Worm (Caenorhabditis elegans) whole organism, late embryonic: ENCODE results near the gene F22E5.22.

ENCODE experiments used
- K02D7.2 ChIP-seq: sonication (generic microtip); optimal IDR thresholded peaks from 2 replicates; lab custom pipeline; 2017; ENCODE audit warnings: mild to moderate bottlenecking, missing genetic modification characterization, missing compliant biosample characterization
- K09A11.1 ChIP-seq: sonication (generic microtip); optimal IDR thresholded peaks from 2 replicates; lab custom pipeline; 2017; ENCODE audit warnings: antibody characterized with exemption, mild to moderate bottlenecking, missing genetic modification characterization, missing compliant biosample characterization; ENCODE audit not compliant: insufficient read depth
- ahr-1 ChIP-seq: sonication (generic microtip); optimal IDR thresholded peaks from 2 replicates; lab custom pipeline; 2016; ENCODE audit warnings: missing genetic modification characterization, missing compliant biosample characterization
- ceh-14 ChIP-seq: sonication (generic microtip); optimal IDR thresholded peaks from 2 replicates; lab custom pipeline; 2016; ENCODE audit warnings: missing genotype, missing genetic modification characterization, missing compliant biosample characterization
- ceh-18 ChIP-seq: sonication (generic microtip); optimal IDR thresholded peaks from 2 replicates; lab custom pipeline; 2016; ENCODE audit warnings: missing genetic modification characterization, missing compliant biosample characterization
- ceh-19 ChIP-seq: fragments of 200-800 bp; sonication (Bioruptor generic); optimal IDR thresholded peaks from 2 replicates; lab custom pipeline; 2018; ENCODE audit warnings: mild to moderate bottlenecking, missing genetic modification characterization, missing compliant biosample characterization
- ceh-2 ChIP-seq: sonication (generic microtip); optimal IDR thresholded peaks from 2 replicates; lab custom pipeline; 2016; ENCODE audit warnings: missing genotype, missing genetic modification characterization, missing compliant biosample characterization
- ceh-22 ChIP-seq: sonication (generic microtip); optimal IDR thresholded peaks from 2 replicates; lab custom pipeline; 2017; ENCODE audit warnings: missing biosample characterization, missing genetic modification characterization
- ceh-24 ChIP-seq: sonication (generic microtip); optimal IDR thresholded peaks from 2 replicates; lab custom pipeline; 2016; ENCODE audit warnings: mild to moderate bottlenecking, missing genetic modification characterization, missing compliant biosample characterization
- ceh-30 ChIP-seq: fragments of 150-350 bp; optimal IDR thresholded peaks from 2 replicates; lab custom pipeline; 2014; ENCODE audit warnings: missing biosample characterization, missing genetic modification characterization
- ceh-31 ChIP-seq: sonication (generic microtip); optimal IDR thresholded peaks from 2 replicates; lab custom pipeline; 2016; ENCODE audit warnings: missing genetic modification characterization, missing compliant biosample characterization
- ceh-34 ChIP-seq: sonication (generic microtip); optimal IDR thresholded peaks from 2 replicates; lab custom pipeline; 2016; ENCODE audit warnings: mild to moderate bottlenecking, missing genetic modification characterization, missing compliant biosample characterization
- ceh-48 ChIP-seq: sonication (generic microtip); optimal IDR thresholded peaks from 2 replicates; lab custom pipeline; 2016; ENCODE audit warnings: missing genetic modification characterization, inconsistent platforms, missing compliant biosample characterization
- ceh-6 ChIP-seq: fragments of 200-800 bp; sonication (Bioruptor generic); optimal IDR thresholded peaks from 2 replicates; lab custom pipeline; 2018; ENCODE audit warnings: mild to moderate bottlenecking, missing genetic modification characterization, missing compliant biosample characterization
- ceh-9 ChIP-seq: sonication (generic microtip); optimal IDR thresholded peaks from 2 replicates; lab custom pipeline; 2016; ENCODE audit warnings: mild to moderate bottlenecking, missing genetic modification characterization, inconsistent platforms, missing compliant biosample characterization
- che-1 ChIP-seq: sonication (generic microtip); optimal IDR thresholded peaks from 2 replicates; lab custom pipeline; 2016; ENCODE audit warnings: mild to moderate bottlenecking, missing genetic modification characterization, missing compliant biosample characterization
- dmd-4 ChIP-seq: sonication (generic microtip); optimal IDR thresholded peaks from 2 replicates; lab custom pipeline; 2016; ENCODE audit warnings: borderline replicate concordance, missing genetic modification characterization, missing compliant biosample characterization
- dve-1 ChIP-seq: sonication (generic microtip); optimal IDR thresholded peaks from 2 replicates; lab custom pipeline; 2017; ENCODE audit warnings: antibody characterized with exemption, mild to moderate bottlenecking, missing genetic modification characterization, missing compliant biosample characterization
- elt-2 ChIP-seq: sonication (generic microtip); optimal IDR thresholded peaks from 2 replicates; lab custom pipeline; 2016; ENCODE audit warnings: missing genetic modification reagents, missing genetic modification characterization, missing compliant biosample characterization
- eyg-1 ChIP-seq: sonication (generic microtip); optimal IDR thresholded peaks from 2 replicates; lab custom pipeline; 2016; ENCODE audit warnings: missing genotype, missing genetic modification characterization, missing compliant biosample characterization
- fkh-10 ChIP-seq: fragments of 150-350 bp; optimal IDR thresholded peaks from 2 replicates; lab custom pipeline; 2014; ENCODE audit warnings: missing biosample characterization, missing genetic modification reagents, missing genetic modification characterization
- gmeb-2 ChIP-seq: sonication (generic microtip); optimal IDR thresholded peaks from 2 replicates; lab custom pipeline; 2016; ENCODE audit warnings: missing genetic modification characterization, inconsistent platforms, missing compliant biosample characterization
- hlh-15 ChIP-seq: sonication (generic microtip); optimal IDR thresholded peaks from 2 replicates; lab custom pipeline; 2016; ENCODE audit warnings: missing genetic modification characterization, missing compliant biosample characterization
- hlh-6 ChIP-seq: sonication (generic microtip); optimal IDR thresholded peaks from 2 replicates; lab custom pipeline; 2016; ENCODE audit warnings: missing genotype, missing genetic modification characterization, missing compliant biosample characterization
- hlh-8 ChIP-seq: sonication (generic microtip); optimal IDR thresholded peaks from 2 replicates; lab custom pipeline; 2016; ENCODE audit warnings: missing genotype, missing genetic modification characterization, missing compliant biosample characterization
- lin-11 ChIP-seq: fragments of 200-800 bp; sonication (Bioruptor generic); optimal IDR thresholded peaks from 2 replicates; lab custom pipeline; 2018; ENCODE audit warnings: mild to moderate bottlenecking, missing genetic modification characterization, missing compliant biosample characterization
- mec-3 ChIP-seq: sonication (generic microtip); optimal IDR thresholded peaks from 2 replicates; lab custom pipeline; 2016; ENCODE audit warnings: borderline replicate concordance, missing genetic modification characterization, missing compliant biosample characterization
- nhr-11 ChIP-seq: fragments of 150-350 bp; optimal IDR thresholded peaks from 2 replicates; lab custom pipeline; 2014; ENCODE audit warnings: missing biosample characterization, missing genetic modification characterization
- nhr-232 ChIP-seq: sonication (generic microtip); optimal IDR thresholded peaks from 2 replicates; lab custom pipeline; 2016; ENCODE audit warnings: missing genetic modification characterization, missing compliant biosample characterization
- npax-4 ChIP-seq: sonication (generic microtip); optimal IDR thresholded peaks from 2 replicates; lab custom pipeline; 2016; ENCODE audit warnings: missing genetic modification characterization, missing compliant biosample characterization
- odd-2 ChIP-seq: sonication (generic microtip); optimal IDR thresholded peaks from 2 replicates; lab custom pipeline; 2017; ENCODE audit warnings: antibody characterized with exemption, mild to moderate bottlenecking, missing genetic modification characterization, missing compliant biosample characterization
- pros-1 ChIP-seq: fragments of 150-350 bp; optimal IDR thresholded peaks from 2 replicates; lab custom pipeline; 2014; ENCODE audit warnings: missing biosample characterization, missing genetic modification reagents, missing genetic modification characterization
- ref-2 ChIP-seq: sonication (generic microtip); optimal IDR thresholded peaks from 2 replicates; lab custom pipeline; 2016; ENCODE audit warnings: missing genetic modification characterization, missing compliant biosample characterization
- tbx-2 ChIP-seq: sonication (generic microtip); optimal IDR thresholded peaks from 2 replicates; lab custom pipeline; 2016; ENCODE audit warnings: missing genetic modification characterization, missing compliant biosample characterization
- unc-3 ChIP-seq, 2 experiments: fragments of 200-800 bp in 1 of 2; sonication (Bioruptor generic) in 1 of 2; sonication (generic microtip) in 1 of 2; conservative IDR thresholded peaks in 1 of 2; optimal IDR thresholded peaks in 1 of 2; 2 replicates each; pipeline versions ENCODE4 v1.3.6 to Lab custom; 2016 to 2022; ENCODE audit warnings: missing compliant biosample characterization in 2 of 2, missing genetic modification characterization in 2 of 2, missing genetic modification reagents in 1 of 2
- unc-42 ChIP-seq: sonication (generic microtip); optimal IDR thresholded peaks from 2 replicates; lab custom pipeline; 2016; ENCODE audit warnings: missing genotype, missing genetic modification characterization, missing compliant biosample characterization
- unc-55 ChIP-seq: sonication (generic microtip); optimal IDR thresholded peaks from 2 replicates; lab custom pipeline; 2017; ENCODE audit warnings: missing biosample characterization, missing genetic modification reagents, missing genetic modification characterization
- unc-86 ChIP-seq: sonication (generic microtip); optimal IDR thresholded peaks from 2 replicates; lab custom pipeline; 2016; ENCODE audit warnings: missing genetic modification characterization, missing compliant biosample characterization
- zip-5 ChIP-seq: sonication (generic microtip); optimal IDR thresholded peaks from 2 replicates; lab custom pipeline; 2016; ENCODE audit warnings: missing genetic modification characterization, missing compliant biosample characterization

Gene F22E5.22

ce11 chrII:2684208-2684607, 18.5 kb downstream of the F22E5.22 start, which contains the start of gene ceh-87:
Gene ceh-87, minus strand, starts transcription at chrII:2684308.
- TF ChIP-seq ceh-22 (tag; lab: Kevin White, UChicago) (no peak), nhr-11 (no peak), odd-2 (tag; lab: Kevin White, UChicago) (no peak), dve-1 (tag; lab: Kevin White, UChicago) (no peak), unc-3 (GFP tag; conservative IDR thresholded peaks at IDR 0.05; lab: Robert Waterston, UW) (no peak), unc-3 (tag; optimal IDR thresholded peaks at IDR 0.05; lab: Kevin White, UChicago) (no peak), lin-11 (tag; lab: Kevin White, UChicago) (no peak), fkh-10 (GFP tag; lab: Kevin White, UChicago) (no peak), K02D7.2 (tag; lab: Kevin White, UChicago) (no peak), gmeb-2 (tag; lab: Kevin White, UChicago) (no peak), ceh-18 (tag; lab: Kevin White, UChicago) (no peak), dmd-4 (no peak), ceh-2 (tag; lab: Kevin White, UChicago) (no peak), ceh-24 (tag; lab: Kevin White, UChicago) (no peak), ceh-31 (tag; lab: Kevin White, UChicago) (no peak), ref-2 (no peak), nhr-232 (tag; lab: Kevin White, UChicago) (no peak), ceh-48 (tag; lab: Kevin White, UChicago) (no peak), che-1 (no peak), ahr-1 (tag; lab: Kevin White, UChicago) (no peak)

- TF ChIP-seq nhr-232 (tag; lab: Kevin White, UChicago) (no peak), ahr-1 (tag; lab: Kevin White, UChicago) (no peak), tbx-2 (tag; lab: Kevin White, UChicago) (no peak), unc-3 (GFP tag; conservative IDR thresholded peaks at IDR 0.05; lab: Robert Waterston, UW) (no peak), unc-3 (tag; optimal IDR thresholded peaks at IDR 0.05; lab: Kevin White, UChicago) (no peak), K09A11.1 (tag; lab: Kevin White, UChicago) (no peak), fkh-10 (GFP tag; lab: Kevin White, UChicago) (no peak), unc-86 (no peak), zip-5 (tag; lab: Kevin White, UChicago) (no peak), ceh-22 (tag; lab: Kevin White, UChicago) (no peak), dmd-4 (no peak), npax-4 (tag; lab: Kevin White, UChicago) (no peak), ceh-6 (GFP tag; lab: Kevin White, UChicago) (no peak), hlh-15 (tag; lab: Kevin White, UChicago) (no peak), unc-42 (tag; lab: Kevin White, UChicago) (no peak), ceh-14 (tag; lab: Kevin White, UChicago) (no peak), dve-1 (tag; lab: Kevin White, UChicago) (no peak)
These were observed 19.1 kb downstream of the F22E5.22 start for ce11 chrII:2684783-2685182.

- TF ChIP-seq eyg-1 (no peak), hlh-8 (peak; percentile 52), nhr-232 (tag; lab: Kevin White, UChicago) (no peak), npax-4 (tag; lab: Kevin White, UChicago) (no peak), pros-1 (tag; lab: Kevin White, UChicago) (no peak), ceh-30 (no peak), dmd-4 (no peak), ceh-9 (no peak), K09A11.1 (tag; lab: Kevin White, UChicago) (no peak), mec-3 (tag; lab: Kevin White, UChicago) (no peak), hlh-6 (no peak), ceh-19 (no peak), ceh-6 (GFP tag; lab: Kevin White, UChicago) (no peak), elt-2 (no peak), unc-42 (tag; lab: Kevin White, UChicago) (peak; percentile 45), ceh-18 (tag; lab: Kevin White, UChicago) (peak; percentile 36), unc-55 (peak; percentile 35), odd-2 (tag; lab: Kevin White, UChicago) (no peak), ceh-34 (tag; lab: Kevin White, UChicago) (no peak)
- TF ChIP-seq, all 69 proteins: peak for 4
These were observed 21.4 kb downstream of the F22E5.22 start, which contains the start of the genes sup-9 and nspf-1 for ce11 chrII:2686985-2687675. Gene sup-9, minus strand, starts transcription at chrII:2687027. Gene nspf-1, plus strand, starts transcription at chrII:2687625.
